Fruit fly (Drosophila melanogaster) whole organism, embryonic: Measurements from ENCODE around the gene Ser12.

Experiments
- BEAF-32 ChIP-seq: fragments of 200-800 bp; sonication (Bioruptor generic); optimal IDR thresholded peaks from 3 replicates; lab custom pipeline; 2017; ENCODE audit warnings: missing biosample characterization, missing genetic modification characterization, mild to moderate bottlenecking, moderate library complexity, missing genetic modification reagents
- CG10543 ChIP-seq: fragments of 200-800 bp; sonication (Bioruptor generic); optimal IDR thresholded peaks from 3 replicates; lab custom pipeline; 2017; ENCODE audit warnings: missing biosample characterization, mild to moderate bottlenecking, missing genetic modification characterization, moderate library complexity
- CG10959 ChIP-seq: fragments of 200-800 bp; sonication (Bioruptor generic); IDR thresholded peaks from 2 replicates; pipeline ENCODE4 v1.3.6; 2022; ENCODE audit warnings: missing biosample characterization, missing genetic modification characterization
- CG11093 ChIP-seq: fragments of 200-800 bp; sonication (Bioruptor generic); IDR thresholded peaks from 3 replicates; pipeline ENCODE4 v1.3.6; 2022; ENCODE audit warnings: missing biosample characterization, missing genetic modification characterization
- CG11456 ChIP-seq: fragments of 200-800 bp; sonication (Bioruptor generic); IDR thresholded peaks from 3 replicates; pipeline ENCODE4 v1.3.6; 2022; ENCODE audit warnings: missing biosample characterization, missing genetic modification characterization
- CG11695 ChIP-seq: fragments of 200-800 bp; sonication (Bioruptor generic); IDR thresholded peaks from 3 replicates; pipeline ENCODE4 v1.3.6; 2022; ENCODE audit warnings: missing biosample characterization, missing genetic modification characterization
- CG11723 ChIP-seq: fragments of 200-800 bp; sonication (Bioruptor generic); optimal IDR thresholded peaks from 2 replicates; lab custom pipeline; 2017; ENCODE audit warnings: missing biosample characterization, mild to moderate bottlenecking, missing genetic modification characterization
- CG12236 ChIP-seq: fragments of 200-800 bp; sonication (Bioruptor generic); optimal IDR thresholded peaks from 2 replicates; lab custom pipeline; 2016; ENCODE audit warnings: missing biosample characterization, missing genetic modification characterization
- CG12299 ChIP-seq: fragments of 200-800 bp; sonication (Bioruptor generic); optimal IDR thresholded peaks from 2 replicates; lab custom pipeline; 2018; ENCODE audit warnings: missing biosample characterization, mild to moderate bottlenecking, missing genetic modification characterization
- CG13894 ChIP-seq: fragments of 200-800 bp; sonication (Bioruptor generic); optimal IDR thresholded peaks from 3 replicates; lab custom pipeline; 2018; ENCODE audit warnings: missing biosample characterization, mild to moderate bottlenecking, missing genetic modification characterization, moderate library complexity
- CG15696 ChIP-seq: fragments of 200-800 bp; sonication (Bioruptor generic); optimal IDR thresholded peaks from 2 replicates; lab custom pipeline; 2019; ENCODE audit warnings: missing biosample characterization, mild to moderate bottlenecking, missing genetic modification characterization, moderate library complexity
- CG1602 ChIP-seq: fragments of 200-800 bp; sonication (Bioruptor generic); optimal IDR thresholded peaks from 3 replicates; lab custom pipeline; 2016; ENCODE audit warnings: missing biosample characterization, missing genetic modification characterization
- CG17568 ChIP-seq: fragments of 200-800 bp; sonication (Bioruptor generic); optimal IDR thresholded peaks from 2 replicates; lab custom pipeline; 2018; ENCODE audit warnings: missing biosample characterization, mild to moderate bottlenecking, missing genetic modification characterization, moderate library complexity
- CG17612 ChIP-seq: fragments of 200-800 bp; sonication (Bioruptor generic); IDR thresholded peaks from 2 replicates; pipeline ENCODE4 v1.3.6; 2022; ENCODE audit warnings: missing biosample characterization, missing genetic modification characterization
- CG17802 ChIP-seq: fragments of 200-800 bp; sonication (Bioruptor generic); optimal IDR thresholded peaks from 2 replicates; lab custom pipeline; 2018; ENCODE audit warnings: missing biosample characterization, mild to moderate bottlenecking, missing genetic modification characterization, moderate library complexity
- CG30403 ChIP-seq: fragments of 200-800 bp; sonication (Bioruptor generic); optimal IDR thresholded peaks from 3 replicates; lab custom pipeline; 2016; ENCODE audit warnings: missing biosample characterization, missing genetic modification characterization
- CG31365 ChIP-seq: fragments of 200-800 bp; sonication (Bioruptor generic); optimal IDR thresholded peaks from 2 replicates; lab custom pipeline; 2018; ENCODE audit warnings: missing biosample characterization, mild to moderate bottlenecking, missing genetic modification characterization
- CG43689 ChIP-seq: fragments of 200-800 bp; sonication (Bioruptor generic); IDR thresholded peaks from 2 replicates; pipeline ENCODE4 v1.3.6; 2022; ENCODE audit warnings: missing biosample characterization, missing genetic modification characterization
- CG4854 ChIP-seq: fragments of 200-800 bp; sonication (Bioruptor generic); optimal IDR thresholded peaks from 2 replicates; lab custom pipeline; 2016; ENCODE audit warnings: missing biosample characterization, missing genetic modification characterization, inconsistent platforms
- CG6813 ChIP-seq: fragments of 200-800 bp; sonication (Bioruptor generic); optimal IDR thresholded peaks from 2 replicates; lab custom pipeline; 2017; ENCODE audit warnings: missing biosample characterization, missing genetic modification characterization, mild to moderate bottlenecking, moderate library complexity, missing genetic modification reagents
- CG7357 ChIP-seq: fragments of 200-800 bp; sonication (Bioruptor generic); IDR thresholded peaks from 3 replicates; pipeline ENCODE4 v1.3.6; 2022; ENCODE audit warnings: missing biosample characterization, missing genetic modification characterization
- CG7839 ChIP-seq: fragments of 200-800 bp; sonication (Bioruptor generic); optimal IDR thresholded peaks from 3 replicates; lab custom pipeline; 2018; ENCODE audit warnings: missing biosample characterization, mild to moderate bottlenecking, missing genetic modification characterization, moderate library complexity
- CG8359 ChIP-seq: fragments of 200-800 bp; sonication (Bioruptor generic); optimal IDR thresholded peaks from 2 replicates; lab custom pipeline; 2017; ENCODE audit warnings: missing biosample characterization, mild to moderate bottlenecking, missing genetic modification characterization, borderline replicate concordance
- CHES-1-like ChIP-seq: fragments of 200-800 bp; sonication (Bioruptor generic); optimal IDR thresholded peaks from 2 replicates; lab custom pipeline; 2016; ENCODE audit warnings: missing biosample characterization, missing genetic modification characterization
- CkIIα-i1 ChIP-seq: fragments of 200-800 bp; sonication (Bioruptor generic); IDR thresholded peaks from 2 replicates; pipeline ENCODE4 v1.3.6; 2022; ENCODE audit warnings: missing biosample characterization, missing genetic modification characterization
- Dll ChIP-seq: fragments of 200-800 bp; sonication (Bioruptor generic); IDR thresholded peaks from 4 replicates; pipeline ENCODE4 v1.3.6; 2022; ENCODE audit warnings: missing biosample characterization, missing genetic modification characterization; ENCODE audit not compliant: partially characterized antibody
- Dp ChIP-seq: fragments of 200-800 bp; sonication (Bioruptor generic); optimal IDR thresholded peaks from 2 replicates; lab custom pipeline; 2018; ENCODE audit warnings: missing biosample characterization, mild to moderate bottlenecking, missing genetic modification characterization, moderate library complexity
- Fer3 ChIP-seq: fragments of 200-800 bp; sonication (Bioruptor generic); optimal IDR thresholded peaks from 2 replicates; lab custom pipeline; 2018; ENCODE audit warnings: missing biosample characterization, mild to moderate bottlenecking, missing genetic modification characterization, moderate library complexity
- H2.0 ChIP-seq: fragments of 200-800 bp; sonication (Bioruptor generic); IDR thresholded peaks from 2 replicates; pipeline ENCODE4 v1.3.6; 2022; ENCODE audit warnings: missing biosample characterization, missing genetic modification characterization
- Neu2 ChIP-seq: fragments of 200-800 bp; sonication (Bioruptor generic); optimal IDR thresholded peaks from 3 replicates; lab custom pipeline; 2016; ENCODE audit warnings: missing biosample characterization, missing genetic modification characterization, borderline replicate concordance
- Nf-YA ChIP-seq: fragments of 200-800 bp; sonication (Bioruptor generic); IDR thresholded peaks from 2 replicates; pipeline ENCODE4 v1.3.6; 2022; ENCODE audit warnings: missing biosample characterization, missing genetic modification characterization
- Xbp1 ChIP-seq: fragments of 200-800 bp; sonication (Bioruptor generic); optimal IDR thresholded peaks from 3 replicates; lab custom pipeline; 2016; ENCODE audit warnings: missing biosample characterization, mild to moderate bottlenecking, missing genetic modification characterization
- ac ChIP-seq: fragments of 200-800 bp; sonication (Bioruptor generic); optimal IDR thresholded peaks from 3 replicates; lab custom pipeline; 2017; ENCODE audit warnings: missing biosample characterization, mild to moderate bottlenecking, missing genetic modification characterization
- ase ChIP-seq: fragments of 200-800 bp; sonication (Bioruptor generic); IDR thresholded peaks from 3 replicates; pipeline ENCODE4 v1.3.6; 2022; ENCODE audit warnings: missing biosample characterization, missing genetic modification characterization
- bsh ChIP-seq, 2 experiments: fragments of 200-800 bp; sonication (Bioruptor generic); optimal IDR thresholded peaks; 2 replicates each; lab custom pipeline; 2017 to 2018; ENCODE audit warnings: mild to moderate bottlenecking in 2 of 2, missing biosample characterization in 2 of 2, missing genetic modification characterization in 2 of 2, moderate library complexity in 1 of 2
- chm ChIP-seq: fragments of 200-800 bp; sonication (Bioruptor generic); IDR thresholded peaks from 2 replicates; pipeline ENCODE4 v1.3.6; 2022; ENCODE audit warnings: missing biosample characterization, missing genetic modification characterization
- crol ChIP-seq: fragments of 200-800 bp; sonication (Bioruptor generic); IDR thresholded peaks from 2 replicates; pipeline ENCODE4 v1.3.6; 2022; ENCODE audit warnings: missing biosample characterization, missing genetic modification characterization
- fd64A ChIP-seq: fragments of 200-800 bp; sonication (Bioruptor generic); optimal IDR thresholded peaks from 3 replicates; lab custom pipeline; 2018; ENCODE audit warnings: missing biosample characterization, mild to moderate bottlenecking, missing genetic modification characterization
- fu2 ChIP-seq: fragments of 200-800 bp; sonication (Bioruptor generic); optimal IDR thresholded peaks from 2 replicates; lab custom pipeline; 2016; ENCODE audit warnings: missing biosample characterization, missing genetic modification characterization
- gcm ChIP-seq: fragments of 200-800 bp; sonication (Bioruptor generic); optimal IDR thresholded peaks from 2 replicates; lab custom pipeline; 2019; ENCODE audit warnings: missing biosample characterization, mild to moderate bottlenecking, missing genetic modification characterization, moderate library complexity
- jing ChIP-seq: fragments of 200-800 bp; sonication (Bioruptor generic); optimal IDR thresholded peaks from 2 replicates; lab custom pipeline; 2018; ENCODE audit warnings: missing biosample characterization, mild to moderate bottlenecking, missing genetic modification characterization
- lov ChIP-seq, 2 experiments: fragments of 200-800 bp in 1 of 2; fragments of >200 bp in 1 of 2; sonication (Bioruptor generic) in 1 of 2; IDR thresholded peaks in 1 of 2; optimal IDR thresholded peaks in 1 of 2; 2 replicates in 1 of 2; 3 replicates in 1 of 2; pipeline versions ENCODE4 v1.3.6 to Lab custom; 2017 to 2022; ENCODE audit warnings: missing biosample characterization in 1 of 2, missing genetic modification characterization in 1 of 2
- nom ChIP-seq: fragments of 200-800 bp; sonication (Bioruptor generic); optimal IDR thresholded peaks from 2 replicates; lab custom pipeline; 2017; ENCODE audit warnings: missing biosample characterization, missing genetic modification characterization, mild to moderate bottlenecking, moderate library complexity, missing genetic modification reagents
- pita ChIP-seq: fragments of 200-800 bp; sonication (Bioruptor generic); optimal IDR thresholded peaks from 2 replicates; lab custom pipeline; 2017; ENCODE audit warnings: missing biosample characterization, mild to moderate bottlenecking, missing genetic modification characterization
- repo ChIP-seq: fragments of 200-800 bp; sonication (Bioruptor generic); optimal IDR thresholded peaks from 2 replicates; lab custom pipeline; 2016; ENCODE audit warnings: missing biosample characterization, missing genetic modification characterization
- schlank ChIP-seq: fragments of 200-800 bp; sonication (Bioruptor generic); optimal IDR thresholded peaks from 2 replicates; lab custom pipeline; 2018; ENCODE audit warnings: missing biosample characterization, mild to moderate bottlenecking, missing genetic modification characterization
- sisA ChIP-seq: fragments of 200-800 bp; sonication (Bioruptor generic); IDR thresholded peaks from 2 replicates; pipeline ENCODE4 v1.3.6; 2022; ENCODE audit warnings: missing biosample characterization, missing genetic modification characterization
- ssp ChIP-seq: fragments of 200-800 bp; sonication (Bioruptor generic); IDR thresholded peaks from 2 replicates; pipeline ENCODE4 v1.3.6; 2022; ENCODE audit warnings: missing biosample characterization, missing genetic modification characterization

Ser12 gene

dm6 chr2L:2222377-2222776, 28.7 kb downstream of the Ser12 start (continued):
- TF ChIP-seq CG17802 (no peak), CG10543 (GFP tag; lab: Kevin White, UChicago) (no peak), bsh (GFP tag; optimal IDR thresholded peaks at IDR 0.05; lab: Kevin White, UChicago) (no peak), CG17568 (GFP tag; lab: Kevin White, UChicago) (no peak), CG11695 (no peak), CG8359 (GFP tag; lab: Kevin White, UChicago) (no peak)

dm6 chr2L:2221649-2222150, 29.4 kb downstream of the Ser12 start:
- peak; percentile 98 for TF ChIP-seq CG7839 (tag; lab: Kevin White, UChicago)
- TF ChIP-seq repo (GFP tag; lab: Kevin White, UChicago), result peak; percentile 88
- peak; percentile 92 for TF ChIP-seq CG11723 (GFP tag; lab: Kevin White, UChicago)
- TF ChIP-seq fu2, result peak; percentile 95
- TF ChIP-seq CG7357, result peak; percentile 87
- TF ChIP-seq H2.0 (GFP tag; lab: Robert Waterston, UW), result peak; percentile 98
- peak; percentile 34 for TF ChIP-seq Neu2 (GFP tag; lab: Kevin White, UChicago)
- TF ChIP-seq Xbp1 (GFP tag; lab: Kevin White, UChicago), result peak; percentile 95
- TF ChIP-seq Fer3 (tag; lab: Kevin White, UChicago), result peak; percentile 96
- peak; percentile 97 for TF ChIP-seq CG30403 (GFP tag; lab: Kevin White, UChicago)
- TF ChIP-seq CG31365 (tag; lab: Kevin White, UChicago), result peak; percentile 86
- TF ChIP-seq CG1602 (GFP tag; lab: Kevin White, UChicago), result peak; percentile 96
- TF ChIP-seq CkIIα-i1 (GFP tag; lab: Robert Waterston, UW), result peak; percentile 90
- peak; percentile 96 for TF ChIP-seq schlank (tag; lab: Kevin White, UChicago)
- peak; percentile 93 for TF ChIP-seq CG12299
- no peak for TF ChIP-seq pita (GFP tag; lab: Kevin White, UChicago)
- peak; percentile 91 for TF ChIP-seq CG4854 (GFP tag; lab: Kevin White, UChicago)
- TF ChIP-seq crol (GFP tag; lab: Robert Waterston, UW), result peak; percentile 70
- peak; percentile 89 for TF ChIP-seq jing
- peak; percentile 90 for TF ChIP-seq fd64A (GFP tag; lab: Kevin White, UChicago)
- peak; percentile 94 for TF ChIP-seq CG13894 (tag; lab: Kevin White, UChicago)
- TF ChIP-seq CG10959 (GFP tag; lab: Robert Waterston, UW), result peak; percentile 95
- peak; percentile 95 for TF ChIP-seq CG12236 (GFP tag; lab: Kevin White, UChicago)
- TF ChIP-seq CG15696 (tag; lab: Kevin White, UChicago), result peak; percentile 87
- TF ChIP-seq Dp, result peak; percentile 10
- TF ChIP-seq Dll, result no peak
- TF ChIP-seq ac, result peak; percentile 75
- TF ChIP-seq nom (GFP tag; lab: Kevin White, UChicago), result peak; percentile 96
- TF ChIP-seq CG11456 (GFP tag; lab: Robert Waterston, UW), result peak; percentile 99
- peak; percentile 98 for TF ChIP-seq CHES-1-like (GFP tag; lab: Kevin White, UChicago)
- TF ChIP-seq sisA (GFP tag; lab: Robert Waterston, UW), result peak; percentile 97
- peak; percentile 93 for TF ChIP-seq ssp (GFP tag; lab: Robert Waterston, UW)
- TF ChIP-seq BEAF-32 (GFP tag; lab: Kevin White, UChicago), result peak; percentile 17
- peak; percentile 93 for TF ChIP-seq CG17568 (GFP tag; lab: Kevin White, UChicago)
- peak; percentile 95 for TF ChIP-seq gcm (GFP tag; lab: Kevin White, UChicago)
- peak; percentile 96 for TF ChIP-seq CG11093 (GFP tag; lab: Robert Waterston, UW)
- peak; percentile 94 for TF ChIP-seq CG6813 (GFP tag; lab: Kevin White, UChicago)
- peak; percentile 98 for TF ChIP-seq CG43689 (GFP tag; lab: Robert Waterston, UW)
- peak; percentile 98 for TF ChIP-seq chm
- peak; percentile 96 for TF ChIP-seq Nf-YA (GFP tag; lab: Robert Waterston, UW)
- TF ChIP-seq ase (GFP tag; lab: Robert Waterston, UW), result peak; percentile 96
- no peak for TF ChIP-seq lov (optimal IDR thresholded peaks at IDR 0.05; lab: Kevin White, UChicago)
- peak; percentile 97 for TF ChIP-seq lov (GFP tag; IDR thresholded peaks at IDR 0.05; lab: Robert Waterston, UW)
- TF ChIP-seq CG17612 (GFP tag; lab: Robert Waterston, UW), result peak; percentile 93
